Worm (Caenorhabditis elegans) whole organism, L1 larva: ENCODE results near the gene B0228.6.

Source experiments
- C04F5.9 ChIP-seq: sonication (generic microtip); optimal IDR thresholded peaks from 2 replicates; lab custom pipeline; 2016; ENCODE audit warnings: missing genetic modification characterization, missing compliant biosample characterization
- F16B12.6 ChIP-seq: fragments of 150-350 bp; optimal IDR thresholded peaks from 2 replicates; lab custom pipeline; 2014; ENCODE audit warnings: missing biosample characterization, missing genetic modification characterization
- Y116A8C.19 ChIP-seq: sonication (generic microtip); optimal IDR thresholded peaks from 2 replicates; lab custom pipeline; 2016; ENCODE audit warnings: missing compliant biosample characterization, missing genetic modification characterization, borderline replicate concordance
- aha-1 ChIP-seq: fragments of 150-350 bp; optimal IDR thresholded peaks from 2 replicates; lab custom pipeline; 2014; ENCODE audit warnings: missing biosample characterization, missing genetic modification characterization
- alr-1 ChIP-seq: fragments of 200-800 bp; sonication (Bioruptor generic); optimal IDR thresholded peaks from 2 replicates; lab custom pipeline; 2018; ENCODE audit warnings: borderline replicate concordance, mild to moderate bottlenecking, missing genetic modification characterization, missing compliant biosample characterization
- blmp-1 ChIP-seq: fragments of 150-350 bp; optimal IDR thresholded peaks from 2 replicates; lab custom pipeline; 2014; ENCODE audit warnings: missing biosample characterization, missing genetic modification characterization
- ceh-63 ChIP-seq: fragments of 200-800 bp; sonication (Bioruptor generic); optimal IDR thresholded peaks from 2 replicates; lab custom pipeline; 2018; ENCODE audit warnings: mild to moderate bottlenecking, missing genetic modification characterization, missing compliant biosample characterization
- ceh-82 ChIP-seq, 3 experiments: fragments of 150-350 bp in 1 of 3; sonication (generic microtip) in 2 of 3; optimal IDR thresholded peaks; 2 replicates each; lab custom pipeline; 2014 to 2017; ENCODE audit warnings: missing biosample characterization in 3 of 3, missing genetic modification characterization in 3 of 3
- ceh-90 ChIP-seq: sonication (generic microtip); optimal IDR thresholded peaks from 2 replicates; lab custom pipeline; 2016; ENCODE audit warnings: missing genetic modification characterization, missing compliant biosample characterization
- ces-1 ChIP-seq: fragments of 150-350 bp; optimal IDR thresholded peaks from 2 replicates; lab custom pipeline; 2014; ENCODE audit warnings: missing biosample characterization, missing genetic modification reagents, missing genetic modification characterization
- efl-1 ChIP-seq, 4 experiments: fragments of 150-350 bp; optimal IDR thresholded peaks in 3 of 4; peaks in 1 of 4; 1 replicate in 1 of 4; 2 replicates in 3 of 4; lab custom pipeline; 2014; ENCODE audit warnings: missing biosample characterization in 2 of 4, missing genetic modification characterization in 2 of 4, missing genetic modification reagents in 2 of 4
- egl-13 ChIP-seq: sonication (generic microtip); optimal IDR thresholded peaks from 2 replicates; lab custom pipeline; 2016; ENCODE audit warnings: missing genotype, missing genetic modification reagents, missing genetic modification characterization, missing compliant biosample characterization
- elt-2 ChIP-seq: sonication (generic microtip); optimal IDR thresholded peaks from 2 replicates; lab custom pipeline; 2016; ENCODE audit warnings: missing genetic modification characterization, mild to moderate bottlenecking, inconsistent platforms, missing compliant biosample characterization, missing genetic modification reagents
- elt-3 ChIP-seq, 6 experiments: fragments of 150-350 bp in 1 of 6; sonication (generic microtip); optimal IDR thresholded peaks; 2 replicates each; lab custom pipeline; 2017 to 2018; ENCODE audit warnings: missing biosample characterization in 6 of 6, missing genetic modification characterization in 6 of 6, inconsistent platforms in 1 of 6
- grh-1 ChIP-seq: fragments of 200-800 bp; sonication (Bioruptor generic); IDR thresholded peaks from 2 replicates; pipeline ENCODE4 v1.3.6; 2022; ENCODE audit warnings: missing genetic modification reagents, missing genetic modification characterization, missing compliant biosample characterization
- lin-39 ChIP-seq: fragments of 150-350 bp; optimal IDR thresholded peaks from 2 replicates; lab custom pipeline; 2014; ENCODE audit warnings: missing biosample characterization, missing genetic modification reagents, missing genetic modification characterization
- lir-3 ChIP-seq: sonication (generic microtip); optimal IDR thresholded peaks from 2 replicates; lab custom pipeline; 2016; ENCODE audit warnings: mild to moderate bottlenecking, missing genetic modification characterization, moderate library complexity, missing compliant biosample characterization; ENCODE audit not compliant: poor library complexity
- nhr-11 ChIP-seq: fragments of 150-350 bp; optimal IDR thresholded peaks from 2 replicates; lab custom pipeline; 2014; ENCODE audit warnings: missing biosample characterization, missing genetic modification characterization
- nhr-237 ChIP-seq: fragments of 150-350 bp; optimal IDR thresholded peaks from 2 replicates; lab custom pipeline; 2014; ENCODE audit warnings: missing biosample characterization, missing genetic modification characterization
- nhr-47 ChIP-seq: sonication (generic microtip); optimal IDR thresholded peaks from 2 replicates; lab custom pipeline; 2016; ENCODE audit warnings: mild to moderate bottlenecking, missing genetic modification characterization, moderate library complexity, missing compliant biosample characterization
- nhr-85 ChIP-seq: sonication (generic microtip); peaks from one replicate; lab custom pipeline; 2016; ENCODE audit warnings: missing genetic modification characterization, inconsistent platforms, missing compliant biosample characterization
- nhr-90 ChIP-seq: sonication (generic microtip); optimal IDR thresholded peaks from 2 replicates; lab custom pipeline; 2016; ENCODE audit warnings: mild to moderate bottlenecking, missing genetic modification characterization, missing compliant biosample characterization; ENCODE audit not compliant: poor library complexity
- pqm-1 ChIP-seq: sonication (generic microtip); optimal IDR thresholded peaks from 3 replicates; lab custom pipeline; 2017; ENCODE audit warnings: missing biosample characterization, missing genetic modification characterization
- skn-1 ChIP-seq: fragments of 150-350 bp; optimal IDR thresholded peaks from 2 replicates; lab custom pipeline; 2014; ENCODE audit warnings: missing biosample characterization, missing genetic modification characterization
- snu-23 ChIP-seq: sonication (generic microtip); optimal IDR thresholded peaks from 2 replicates; lab custom pipeline; 2016; ENCODE audit warnings: missing genetic modification characterization, missing compliant biosample characterization
- sox-4 ChIP-seq: sonication (generic microtip); optimal IDR thresholded peaks from 2 replicates; lab custom pipeline; 2016; ENCODE audit warnings: missing genetic modification characterization, missing compliant biosample characterization
- sup-37 ChIP-seq: fragments of 200-800 bp; sonication (Bioruptor generic); optimal IDR thresholded peaks from 2 replicates; lab custom pipeline; 2018; ENCODE audit warnings: mild to moderate bottlenecking, missing genetic modification characterization, missing compliant biosample characterization
- swsn-7 ChIP-seq: sonication (generic microtip); optimal IDR thresholded peaks from 2 replicates; lab custom pipeline; 2016; ENCODE audit warnings: missing genetic modification characterization, missing compliant biosample characterization
- tbx-2 ChIP-seq: sonication (generic microtip); optimal IDR thresholded peaks from 2 replicates; lab custom pipeline; 2016; ENCODE audit warnings: missing genetic modification characterization, missing compliant biosample characterization
- unc-30 ChIP-seq: sonication (generic microtip); optimal IDR thresholded peaks from 2 replicates; lab custom pipeline; 2017; ENCODE audit warnings: missing biosample characterization, missing genetic modification characterization
- unc-62 ChIP-seq: fragments of 150-350 bp; optimal IDR thresholded peaks from 2 replicates; lab custom pipeline; 2014; ENCODE audit warnings: missing biosample characterization, missing genetic modification reagents, missing genetic modification characterization
- unc-98 ChIP-seq: fragments of 200-800 bp; sonication (Bioruptor generic); IDR thresholded peaks from 2 replicates; pipeline ENCODE4 v1.3.6; 2022; ENCODE audit warnings: missing genetic modification characterization, missing compliant biosample characterization
- vab-15 ChIP-seq: sonication (generic microtip); optimal IDR thresholded peaks from 2 replicates; lab custom pipeline; 2017; ENCODE audit warnings: missing genotype, mild to moderate bottlenecking, missing genetic modification characterization, missing compliant biosample characterization
- xbp-1 ChIP-seq: sonication (generic microtip); optimal IDR thresholded peaks from 2 replicates; lab custom pipeline; 2016; ENCODE audit warnings: missing genetic modification characterization, missing compliant biosample characterization

Gene B0228.6

ce11 chrII:7776715-7777114 lies 21.7 kb upstream of the B0228.6 start (continued):
- TF ChIP-seq snu-23 (GFP tag; lab: Kevin White, UChicago): peak; percentile 2
- no peak for TF ChIP-seq unc-62 (GFP tag; lab: Kevin White, UChicago)
- no peak for TF ChIP-seq alr-1 (tag; lab: Kevin White, UChicago)
- no peak for TF ChIP-seq tbx-2
- no peak for TF ChIP-seq lin-39
- no peak for TF ChIP-seq nhr-11

- TF ChIP-seq ceh-63 (GFP tag; lab: Kevin White, UChicago) (no peak), ces-1 (no peak), ceh-90 (tag; lab: Kevin White, UChicago) (no peak), pqm-1 (no peak), sox-4 (no peak), vab-15 (tag; lab: Kevin White, UChicago) (no peak), blmp-1 (tag; lab: Kevin White, UChicago) (peak; percentile 38), xbp-1 (tag; lab: Kevin White, UChicago) (no peak), skn-1 (no peak), unc-30 (tag; lab: Kevin White, UChicago) (no peak), efl-1 (optimal IDR thresholded peaks at IDR 0.05; lab: Kevin White, UChicago) (no peak), efl-1 (GFP tag; optimal IDR thresholded peaks at IDR 0.05 in 1 of 2; lab: Kevin White, UChicago) (peak in 1 of 2 experiments; percentile 39), nhr-85 (tag; lab: Kevin White, UChicago) (peak; percentile 70), grh-1 (GFP tag; lab: Robert Waterston, UW) (no peak), C04F5.9 (no peak)
Observed at ce11 chrII:7776232-7776631, 21.3 kb upstream of the B0228.6 start.

ce11 chrII:7773427-7773993 lies 18.5 kb upstream of the B0228.6 start:
- TF ChIP-seq pqm-1 (no peak), nhr-90 (tag; lab: Kevin White, UChicago) (peak; percentile 40), nhr-47 (tag; lab: Kevin White, UChicago) (peak; percentile 24), blmp-1 (tag; lab: Kevin White, UChicago) (peak; percentile 0)

- TF ChIP-seq ceh-82 (tag; optimal IDR thresholded peaks at IDR 0.05; lab: Kevin White, UChicago) (no peak), aha-1 (tag; lab: Kevin White, UChicago) (no peak), nhr-11 (no peak), unc-98 (no peak), Y116A8C.19 (tag; lab: Kevin White, UChicago) (no peak), unc-30 (tag; lab: Kevin White, UChicago) (no peak), nhr-85 (tag; lab: Kevin White, UChicago) (no peak)
Observed at ce11 chrII:7772411-7772810, 17.4 kb upstream of the B0228.6 start, which contains the start of gene C06A8.6. TSS of gene C06A8.6 (plus strand) at chrII:7772499.

- no peak for TF ChIP-seq nhr-237 (tag; lab: Kevin White, UChicago)
- no peak for TF ChIP-seq elt-3 (tag; optimal IDR thresholded peaks at IDR 0.05; lab: Kevin White, UChicago)
- TF ChIP-seq egl-13 (tag; lab: Kevin White, UChicago): no peak
- no peak for TF ChIP-seq sup-37 (GFP tag; lab: Kevin White, UChicago)
- TF ChIP-seq F16B12.6 (tag; lab: Kevin White, UChicago): no peak
- no peak for TF ChIP-seq unc-62 (GFP tag; lab: Kevin White, UChicago)
- TF ChIP-seq ces-1: no peak
- TF ChIP-seq nhr-85 (tag; lab: Kevin White, UChicago): no peak
- no peak for TF ChIP-seq elt-2
- no peak for TF ChIP-seq lir-3 (tag; lab: Kevin White, UChicago)
- no peak for TF ChIP-seq swsn-7 (tag; lab: Kevin White, UChicago)
- no peak for TF ChIP-seq sox-4
Observed at ce11 chrII:7771917-7772316, 17.0 kb upstream of the B0228.6 start, which contains the start of gene C06A8.8. TSS of gene C06A8.8 (minus strand) at chrII:7772017.
